Worm (Caenorhabditis elegans) whole organism, early embryonic: ENCODE results near the gene srx-93.

Experiments used
- B0310.2 ChIP-seq: sonication (generic microtip); optimal IDR thresholded peaks from 2 replicates; lab custom pipeline; 2016; ENCODE audit warnings: mild to moderate bottlenecking, missing genetic modification characterization, missing compliant biosample characterization
- sea-1 ChIP-seq: fragments of 200-800 bp; sonication (Bioruptor generic); conservative IDR thresholded peaks from 2 replicates; pipeline ENCODE4 v1.3.6; 2022; ENCODE audit warnings: missing genetic modification characterization, missing compliant biosample characterization

DNA sequence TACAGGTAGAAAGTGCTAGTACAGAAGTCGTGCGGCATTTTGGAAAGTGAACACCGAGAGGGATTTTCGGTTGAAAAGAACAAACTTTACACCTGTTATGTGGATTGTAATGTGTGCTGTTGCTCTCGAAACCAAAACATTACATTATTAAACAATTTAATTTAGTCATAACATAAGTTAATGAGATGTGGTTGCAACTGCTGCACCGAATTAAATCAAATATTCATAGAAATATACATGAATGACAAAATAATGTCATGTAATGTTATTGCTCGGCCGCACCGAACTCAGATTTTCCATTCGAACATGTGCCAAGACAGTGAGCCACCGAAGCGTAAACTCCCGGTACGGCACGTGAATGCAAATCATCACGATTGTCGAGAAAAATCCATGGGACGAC lies 25.6 kb downstream of the srx-93 start, which contains the start of gene srh-213:
- no peak for TF ChIP-seq sea-1 (GFP tag; lab: Robert Waterston, UW)
- no peak for TF ChIP-seq B0310.2
